Worm (Caenorhabditis elegans): ENCODE results near the gene C37C3.10.
A peak's percentile ranks its signal among the peaks of the same experiment; 100 is the strongest.

Gene C37C3.10

DNA sequence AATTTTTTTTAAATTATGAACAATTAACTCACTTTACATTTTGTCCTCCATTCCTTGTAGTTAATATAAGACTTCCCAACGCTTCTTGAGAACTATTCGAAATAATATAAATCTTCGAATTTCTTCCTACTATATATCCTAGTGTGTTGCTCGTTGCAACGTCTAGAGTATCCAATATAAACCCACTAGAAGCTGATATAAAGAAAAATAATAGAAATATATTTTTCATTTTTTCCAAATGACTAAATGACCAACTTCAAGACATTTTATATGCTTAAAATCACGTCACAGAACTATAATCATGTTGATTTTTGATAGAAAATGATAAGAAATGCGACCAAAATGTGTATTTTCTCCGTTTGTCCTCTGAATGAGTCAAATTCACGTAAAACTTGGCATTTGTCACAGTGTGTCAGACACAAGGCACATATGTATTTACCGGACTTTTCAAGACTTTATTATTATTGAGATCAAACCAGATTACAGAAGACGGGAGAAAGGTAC lies at the start of gene C37C3.10:
Gene C37C3.10 (minus strand): TSS at position 51 of the 504 bp plus-strand sequence.
- TF ChIP-seq dao-5 (tag; optimal IDR thresholded peaks at IDR 0.05) (no peak), him-1 (tag; optimal IDR thresholded peaks at IDR 0.05) (no peak), W03F9.2 (tag; optimal IDR thresholded peaks at IDR 0.05) (no peak)

- no peak for TF ChIP-seq dao-5 (tag; optimal IDR thresholded peaks at IDR 0.05)
- no peak for TF ChIP-seq him-1 (tag; optimal IDR thresholded peaks at IDR 0.05)
- no peak for TF ChIP-seq W03F9.2 (tag; optimal IDR thresholded peaks at IDR 0.05)
Measured at ce11 chrV:7908431-7908830, 45.6 kb upstream of the C37C3.10 start.

DNA sequence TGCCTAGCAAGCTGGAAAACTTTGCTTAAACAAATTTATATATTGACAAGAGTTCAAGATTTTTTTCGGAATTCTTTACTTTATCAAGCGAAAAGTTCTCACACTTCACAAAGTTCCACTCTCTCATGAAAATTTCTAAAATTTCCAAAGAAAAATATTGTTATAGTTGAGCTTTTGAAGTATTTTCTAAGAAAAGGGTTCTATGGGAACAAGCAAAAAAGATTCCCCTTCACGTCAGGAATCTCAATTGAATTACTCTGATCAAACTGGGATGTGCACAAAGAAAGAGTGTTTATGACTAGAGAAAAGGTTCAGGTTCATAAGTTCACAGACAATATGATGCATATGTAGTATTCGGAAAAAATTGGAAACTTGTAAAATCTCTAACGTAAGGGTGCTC lies 41.5 kb upstream of the C37C3.10 start:
- TF ChIP-seq W03F9.2 (tag; optimal IDR thresholded peaks at IDR 0.05) (no peak), him-1 (tag; optimal IDR thresholded peaks at IDR 0.05) (no peak), dao-5 (tag; optimal IDR thresholded peaks at IDR 0.05) (no peak)

- TF ChIP-seq him-1 (tag; optimal IDR thresholded peaks at IDR 0.05): no peak
- no peak for TF ChIP-seq dao-5 (tag; optimal IDR thresholded peaks at IDR 0.05)
- no peak for TF ChIP-seq W03F9.2 (tag; optimal IDR thresholded peaks at IDR 0.05)
Measured at ce11 chrV:7901222-7901621, 38.4 kb upstream of the C37C3.10 start.

DNA sequence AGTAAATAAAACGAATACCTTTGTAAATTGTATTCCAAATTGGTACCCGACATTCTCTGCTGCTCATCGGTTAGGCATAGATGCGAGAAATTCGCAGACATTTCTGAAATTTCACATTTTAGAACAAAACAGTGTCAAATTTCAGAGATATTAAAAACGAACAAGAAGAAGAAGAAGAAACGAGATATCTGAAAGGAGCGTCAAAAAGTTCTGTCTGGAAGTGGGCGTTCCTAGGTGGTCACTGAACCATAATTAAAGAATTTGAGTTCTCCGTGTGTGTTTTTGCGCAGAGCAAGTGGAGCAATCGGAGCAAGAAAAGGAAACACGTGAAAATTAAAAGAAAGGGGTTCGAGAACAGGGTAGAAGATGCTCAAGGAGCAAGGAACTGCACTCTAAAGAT lies 36.9 kb upstream of the C37C3.10 start, which contains the start of gene F40A3.7:
Gene F40A3.7 (minus strand): TSS at position 101 of the 400 bp plus-strand sequence.
- TF ChIP-seq dao-5 (tag; optimal IDR thresholded peaks at IDR 0.05): no peak
- TF ChIP-seq W03F9.2 (tag; optimal IDR thresholded peaks at IDR 0.05): no peak
- TF ChIP-seq him-1 (tag; optimal IDR thresholded peaks at IDR 0.05): no peak

DNA sequence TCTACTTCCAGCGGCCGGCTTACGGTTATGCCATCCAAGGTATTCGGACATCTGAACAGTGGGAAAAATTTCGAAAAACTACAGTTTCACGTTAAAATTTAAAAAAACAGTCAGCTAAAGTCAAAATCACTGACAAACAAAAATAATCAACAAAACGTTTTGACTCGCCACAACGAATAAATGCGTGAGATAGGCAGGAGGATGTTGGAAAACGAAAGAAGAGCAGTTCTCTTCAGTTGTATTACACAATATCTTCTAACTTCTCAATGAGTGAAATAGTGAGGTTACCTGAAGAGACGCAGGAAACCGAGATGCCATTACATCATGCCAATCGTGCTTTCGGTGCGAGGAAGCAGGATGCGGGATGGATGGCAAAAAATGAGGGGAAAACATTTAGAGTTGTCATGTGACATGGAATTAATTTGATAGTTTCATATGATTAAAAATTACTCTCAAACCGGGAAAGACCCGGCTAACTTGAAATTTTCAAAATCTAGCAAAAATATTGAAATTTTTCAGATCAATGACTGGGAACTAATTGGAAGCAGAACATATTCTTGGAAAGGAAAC lies 31.0 kb upstream of the C37C3.10 start, which contains the start of gene F40A3.6:
Gene F40A3.6 (minus strand): TSS at position 51 of the 570 bp plus-strand sequence.
- TF ChIP-seq W03F9.2 (tag; optimal IDR thresholded peaks at IDR 0.05): no peak
- no peak for TF ChIP-seq him-1 (tag; optimal IDR thresholded peaks at IDR 0.05)
- no peak for TF ChIP-seq dao-5 (tag; optimal IDR thresholded peaks at IDR 0.05)

DNA sequence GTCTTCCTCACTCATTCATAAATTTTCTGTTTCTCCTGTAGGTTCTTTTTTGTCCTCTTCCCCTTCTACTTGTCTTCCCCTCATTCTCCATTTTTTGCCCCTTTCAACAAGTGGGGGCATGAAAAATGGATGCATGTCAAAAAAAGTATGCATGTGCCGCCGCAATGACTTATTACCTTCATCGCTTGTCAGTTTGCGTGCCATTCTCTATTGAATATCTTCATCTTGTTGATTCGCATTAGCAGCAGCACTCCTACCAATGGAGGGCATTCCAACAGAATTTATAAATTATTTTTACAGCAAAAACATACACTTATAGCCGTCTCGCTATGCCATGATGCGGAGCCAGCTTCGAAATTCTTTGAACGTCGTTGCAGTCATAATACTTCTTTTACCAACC lies 28.4 kb upstream of the C37C3.10 start, which contains the start of gene F40A3.1:
Gene F40A3.1 (plus strand): TSS at position 301 of the 400 bp plus-strand sequence.
- TF ChIP-seq W03F9.2 (tag; optimal IDR thresholded peaks at IDR 0.05) (no peak), dao-5 (tag; optimal IDR thresholded peaks at IDR 0.05) (no peak), him-1 (tag; optimal IDR thresholded peaks at IDR 0.05) (no peak)

DNA sequence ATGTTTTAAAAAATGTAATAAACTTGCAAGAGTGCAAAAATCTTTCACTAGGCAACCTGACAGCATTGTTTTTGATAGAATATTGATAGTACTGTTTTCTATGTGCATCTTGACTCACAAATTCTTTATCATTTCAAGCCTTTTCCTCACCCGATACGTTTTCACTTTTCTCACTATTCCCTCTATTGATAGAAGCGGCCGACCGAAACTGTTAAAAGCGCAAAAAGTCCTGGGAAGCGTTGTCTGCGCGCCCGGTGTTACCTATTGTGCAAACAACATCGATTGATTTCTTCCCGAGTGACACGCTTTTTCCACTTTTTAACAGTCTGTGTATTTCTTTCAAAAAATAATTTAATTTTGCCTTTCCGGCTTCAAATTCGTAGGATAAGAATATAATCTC lies 25.2 kb upstream of the C37C3.10 start:
- TF ChIP-seq dao-5 (tag; optimal IDR thresholded peaks at IDR 0.05): no peak
- no peak for TF ChIP-seq him-1 (tag; optimal IDR thresholded peaks at IDR 0.05)
- no peak for TF ChIP-seq W03F9.2 (tag; optimal IDR thresholded peaks at IDR 0.05)

DNA sequence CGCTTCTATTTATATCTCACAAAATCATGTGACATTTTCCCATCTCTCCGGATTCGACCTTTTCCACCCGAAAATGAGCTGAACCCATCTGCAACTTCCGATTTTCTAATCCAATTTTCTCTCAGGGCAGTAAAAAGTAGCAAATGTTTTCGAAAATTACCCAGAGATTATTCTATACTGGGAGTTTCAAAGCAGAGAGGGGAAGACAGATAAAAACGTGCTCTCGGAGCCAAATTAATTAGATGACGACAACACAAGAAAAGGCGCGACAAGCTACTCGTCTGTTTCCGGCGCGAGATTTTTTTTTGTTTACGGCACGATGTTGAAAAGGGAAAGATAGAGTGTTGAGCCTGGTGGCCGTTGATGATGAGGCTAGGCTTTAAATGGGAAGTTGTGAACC lies 21.6 kb upstream of the C37C3.10 start:
- TF ChIP-seq him-1 (tag; optimal IDR thresholded peaks at IDR 0.05): no peak
- TF ChIP-seq W03F9.2 (tag; optimal IDR thresholded peaks at IDR 0.05): no peak
- no peak for TF ChIP-seq dao-5 (tag; optimal IDR thresholded peaks at IDR 0.05)

DNA sequence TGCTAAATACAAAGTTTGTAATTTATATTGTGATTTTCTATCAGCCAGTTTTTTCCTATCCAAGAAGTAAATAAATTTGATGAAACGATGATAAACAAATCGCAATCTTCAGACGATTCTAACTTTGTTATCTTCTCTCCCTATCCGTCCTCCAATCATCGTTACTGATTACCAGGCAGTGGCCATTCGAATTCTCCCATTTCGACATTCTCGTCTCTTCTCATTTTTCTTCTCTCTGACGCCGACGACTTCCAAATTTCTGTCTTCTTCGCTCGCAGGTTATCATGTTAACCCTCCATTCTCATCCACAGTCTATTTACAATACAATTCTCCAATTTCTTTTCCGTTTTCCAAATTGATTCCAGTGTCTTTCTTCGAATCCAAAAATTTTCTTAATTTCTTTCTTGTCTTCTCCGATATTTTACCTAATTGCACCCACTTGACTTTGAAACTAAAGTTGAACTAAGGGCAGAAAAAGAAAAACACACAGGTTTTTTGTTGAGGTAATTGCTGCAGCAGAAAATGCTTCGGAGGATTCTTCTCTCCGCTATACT lies 15.6 kb upstream of the C37C3.10 start, which contains the start of gene F40A3.2:
Gene F40A3.2 (plus strand): TSS at position 504 of the 554 bp plus-strand sequence.
- TF ChIP-seq W03F9.2 (tag; optimal IDR thresholded peaks at IDR 0.05): no peak
- TF ChIP-seq dao-5 (tag; optimal IDR thresholded peaks at IDR 0.05): no peak
- TF ChIP-seq him-1 (tag; optimal IDR thresholded peaks at IDR 0.05): no peak

DNA sequence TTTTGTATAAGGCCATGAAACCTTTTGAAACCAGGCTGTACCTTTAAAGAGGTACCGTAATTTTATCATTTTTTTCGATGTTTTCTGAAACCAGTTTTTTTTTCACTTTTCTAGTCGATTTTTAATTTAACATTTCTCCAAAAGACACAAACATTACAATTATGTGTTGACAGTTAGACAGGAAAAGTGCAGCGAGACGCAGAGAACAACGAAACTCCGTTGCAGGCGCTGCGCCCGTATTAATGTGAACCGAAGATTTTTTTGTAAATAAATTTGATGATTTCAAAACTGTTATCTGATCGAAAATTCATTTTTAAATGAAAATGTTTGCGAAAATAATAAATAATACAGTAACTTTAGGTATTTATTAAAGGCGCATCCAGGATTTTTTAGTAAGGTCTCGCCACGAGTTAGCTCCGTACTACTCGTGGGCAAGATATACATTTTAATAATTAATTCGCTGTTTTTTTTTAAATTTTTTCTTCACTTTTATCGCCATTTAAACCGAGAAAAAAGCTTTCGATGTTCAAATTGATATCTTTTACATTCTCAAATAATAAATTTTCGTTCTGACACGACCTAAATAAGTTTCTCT lies 14.1 kb upstream of the C37C3.10 start, which contains the start of gene F40A3.3:
Gene F40A3.3 (plus strand): TSS at position 564 of the 595 bp plus-strand sequence.
- peak; percentile 38 for TF ChIP-seq W03F9.2 (tag; optimal IDR thresholded peaks at IDR 0.05)
- no peak for TF ChIP-seq him-1 (tag; optimal IDR thresholded peaks at IDR 0.05)

DNA sequence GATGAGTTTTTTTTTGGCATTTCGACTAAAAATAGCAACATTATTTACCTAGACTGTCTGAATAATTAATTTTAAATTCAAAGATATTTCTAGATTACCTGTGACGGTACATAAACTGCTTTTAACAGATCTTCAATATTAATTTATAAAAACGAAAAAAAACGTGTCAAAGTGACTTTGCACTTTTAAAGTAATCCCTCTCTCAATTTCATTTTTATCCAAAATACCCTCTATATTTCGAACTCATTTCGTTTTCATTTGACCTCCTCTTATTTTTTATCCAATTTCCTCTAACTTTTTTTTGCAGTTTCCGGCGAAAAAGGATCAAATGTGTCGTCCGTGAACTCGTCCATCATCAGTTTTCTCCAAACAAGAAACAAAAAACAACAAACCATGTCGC lies 12.6 kb upstream of the C37C3.10 start, which contains the start of gene F40A3.4:
Gene F40A3.4 (plus strand): TSS at position 301 of the 400 bp plus-strand sequence.
- TF ChIP-seq dao-5 (tag; optimal IDR thresholded peaks at IDR 0.05) (no peak), W03F9.2 (tag; optimal IDR thresholded peaks at IDR 0.05) (no peak), him-1 (tag; optimal IDR thresholded peaks at IDR 0.05) (no peak)

- TF ChIP-seq W03F9.2 (tag; optimal IDR thresholded peaks at IDR 0.05) (no peak), dao-5 (tag; optimal IDR thresholded peaks at IDR 0.05) (no peak), him-1 (tag; optimal IDR thresholded peaks at IDR 0.05) (no peak)
Measured at ce11 chrV:7872945-7873344, 10.1 kb upstream of the C37C3.10 start.

ce11 chrV:7870707-7871106 lies 7.8 kb upstream of the C37C3.10 start, which contains the start of gene nipi-4:
TSS of gene nipi-4 (minus strand) at chrV:7870807.
- TF ChIP-seq him-1 (tag; optimal IDR thresholded peaks at IDR 0.05): no peak
- TF ChIP-seq W03F9.2 (tag; optimal IDR thresholded peaks at IDR 0.05): no peak
- no peak for TF ChIP-seq dao-5 (tag; optimal IDR thresholded peaks at IDR 0.05)
